Worm (Caenorhabditis elegans) whole organism, young adult: ENCODE results near the gene pro-1.

Experiments
- B0019.2 ChIP-seq: fragments of 200-800 bp; sonication (Bioruptor generic); conservative IDR thresholded peaks from 2 replicates; pipeline ENCODE4 v1.3.6; 2022; ENCODE audit warnings: missing genetic modification reagents, missing genetic modification characterization, missing compliant biosample characterization
- B0035.1 ChIP-seq: sonication (generic microtip); optimal IDR thresholded peaks from 2 replicates; lab custom pipeline; 2016; ENCODE audit warnings: missing genetic modification characterization, mild to moderate bottlenecking, missing compliant biosample characterization, missing genotype, missing genetic modification reagents
- D2030.7 ChIP-seq: fragments of 200-800 bp; sonication (Bioruptor generic); IDR thresholded peaks from 2 replicates; pipeline ENCODE4 v1.3.6; 2022; ENCODE audit warnings: missing genetic modification reagents, missing genetic modification characterization, missing compliant biosample characterization
- F10E7.11 ChIP-seq: sonication (generic microtip); optimal IDR thresholded peaks from 2 replicates; lab custom pipeline; 2017; ENCODE audit warnings: mild to moderate bottlenecking, missing genetic modification characterization, moderate library complexity, missing compliant biosample characterization
- F33H1.4 ChIP-seq: fragments of 200-800 bp; sonication (Bioruptor generic); IDR thresholded peaks from 2 replicates; pipeline ENCODE4 v1.3.6; 2022; ENCODE audit warnings: missing genetic modification reagents, missing genetic modification characterization, missing compliant biosample characterization
- F49E8.2 ChIP-seq: sonication (generic microtip); optimal IDR thresholded peaks from 3 replicates; lab custom pipeline; 2017; ENCODE audit warnings: missing genetic modification characterization, mild to moderate bottlenecking, missing compliant biosample characterization, antibody characterized with exemption, moderate library complexity; ENCODE audit not compliant: insufficient read depth
- F57C9.4 ChIP-seq: sonication (generic microtip); optimal IDR thresholded peaks from 2 replicates; lab custom pipeline; 2017; ENCODE audit warnings: mild to moderate bottlenecking, missing genetic modification characterization, missing compliant biosample characterization
- K11D2.4 ChIP-seq: fragments of 200-800 bp; sonication (Bioruptor generic); IDR thresholded peaks from 2 replicates; pipeline ENCODE4 v1.3.6; 2022; ENCODE audit warnings: missing genetic modification reagents, missing genetic modification characterization, missing compliant biosample characterization
- Y56A3A.18 ChIP-seq: fragments of 200-800 bp; sonication (Bioruptor generic); IDR thresholded peaks from 2 replicates; pipeline ENCODE4 v1.3.6; 2022; ENCODE audit warnings: missing genetic modification reagents, missing genetic modification characterization, missing compliant biosample characterization
- Y79H2A.3 ChIP-seq: fragments of 200-800 bp; sonication (Bioruptor generic); conservative IDR thresholded peaks from 2 replicates; pipeline ENCODE4 v1.3.6; 2022; ENCODE audit warnings: missing genetic modification reagents, missing genetic modification characterization, missing compliant biosample characterization
- athp-1 ChIP-seq: sonication (generic microtip); optimal IDR thresholded peaks from 2 replicates; lab custom pipeline; 2017; ENCODE audit warnings: mild to moderate bottlenecking, missing genetic modification characterization, missing compliant biosample characterization
- attf-3 ChIP-seq: fragments of 200-800 bp; sonication (Bioruptor generic); conservative IDR thresholded peaks from 2 replicates; pipeline ENCODE4 v1.3.6; 2022; ENCODE audit warnings: missing genetic modification reagents, missing genetic modification characterization, missing compliant biosample characterization
- attf-5 ChIP-seq: fragments of 200-800 bp; sonication (Bioruptor generic); optimal IDR thresholded peaks from 2 replicates; lab custom pipeline; 2018; ENCODE audit warnings: mild to moderate bottlenecking, missing genetic modification characterization, missing compliant biosample characterization
- bed-2 ChIP-seq: fragments of 200-800 bp; sonication (Bioruptor generic); IDR thresholded peaks from 2 replicates; pipeline ENCODE4 v1.3.6; 2022; ENCODE audit warnings: missing genetic modification reagents, missing genetic modification characterization, missing compliant biosample characterization
- cebp-2 ChIP-seq: fragments of 200-800 bp; sonication (Bioruptor generic); IDR thresholded peaks from 2 replicates; pipeline ENCODE4 v1.3.6; 2022; ENCODE audit warnings: missing genetic modification characterization, missing compliant biosample characterization
- ceh-27 ChIP-seq: fragments of 200-800 bp; sonication (Bioruptor generic); optimal IDR thresholded peaks from 2 replicates; lab custom pipeline; 2018; ENCODE audit warnings: mild to moderate bottlenecking, missing genetic modification characterization, moderate library complexity, missing compliant biosample characterization
- ceh-58 ChIP-seq: fragments of 200-800 bp; sonication (Bioruptor generic); IDR thresholded peaks from 2 replicates; pipeline ENCODE4 v1.3.6; 2022; ENCODE audit warnings: missing genetic modification characterization, missing compliant biosample characterization
- chd-7 ChIP-seq: sonication (generic microtip); optimal IDR thresholded peaks from 2 replicates; lab custom pipeline; 2016; ENCODE audit warnings: mild to moderate bottlenecking, missing genetic modification characterization, moderate library complexity, missing compliant biosample characterization
- dpff-1 ChIP-seq: sonication (generic microtip); optimal IDR thresholded peaks from 2 replicates; lab custom pipeline; 2017; ENCODE audit warnings: mild to moderate bottlenecking, missing genetic modification characterization, missing compliant biosample characterization
- dpl-1 ChIP-seq: fragments of 150-350 bp; optimal IDR thresholded peaks from 2 replicates; lab custom pipeline; 2014; ENCODE audit warnings: missing biosample characterization, missing genetic modification reagents, missing genetic modification characterization
- egrh-3 ChIP-seq: fragments of 200-800 bp; sonication (Bioruptor generic); IDR thresholded peaks from 2 replicates; pipeline ENCODE4 v1.3.6; 2022; ENCODE audit warnings: missing genetic modification reagents, missing genetic modification characterization, missing compliant biosample characterization
- ekl-4 ChIP-seq: fragments of 200-800 bp; sonication (Bioruptor generic); IDR thresholded peaks from 2 replicates; pipeline ENCODE4 v1.3.6; 2022; ENCODE audit warnings: missing genetic modification reagents, missing genetic modification characterization, missing compliant biosample characterization
- fkh-3 ChIP-seq: sonication (generic microtip); optimal IDR thresholded peaks from 2 replicates; lab custom pipeline; 2016; ENCODE audit warnings: mild to moderate bottlenecking, missing genetic modification characterization, missing compliant biosample characterization
- him-1 ChIP-seq: sonication (generic microtip); optimal IDR thresholded peaks from 2 replicates; lab custom pipeline; 2016; ENCODE audit warnings: missing genotype, missing genetic modification reagents, missing genetic modification characterization, missing compliant biosample characterization
- lag-1 ChIP-seq: fragments of 200-800 bp; sonication (Bioruptor generic); IDR thresholded peaks from 2 replicates; pipeline ENCODE4 v1.3.6; 2022; ENCODE audit warnings: missing genetic modification reagents, missing genetic modification characterization, missing compliant biosample characterization
- lin-40 ChIP-seq: sonication (generic microtip); optimal IDR thresholded peaks from 2 replicates; lab custom pipeline; 2016; ENCODE audit warnings: missing genetic modification characterization, mild to moderate bottlenecking, missing compliant biosample characterization, missing genotype, missing genetic modification reagents
- lin-54 ChIP-seq: fragments of 200-800 bp; sonication (Bioruptor generic); optimal IDR thresholded peaks from 2 replicates; lab custom pipeline; 2018; ENCODE audit warnings: mild to moderate bottlenecking, missing genetic modification characterization, missing compliant biosample characterization
- madf-10 ChIP-seq: sonication (generic microtip); optimal IDR thresholded peaks from 2 replicates; lab custom pipeline; 2016; ENCODE audit warnings: mild to moderate bottlenecking, missing genetic modification characterization, missing compliant biosample characterization
- madf-6 ChIP-seq: fragments of 200-800 bp; sonication (Bioruptor generic); IDR thresholded peaks from 2 replicates; pipeline ENCODE4 v1.3.6; 2022; ENCODE audit warnings: missing genetic modification reagents, missing genetic modification characterization, missing compliant biosample characterization
- madf-8 ChIP-seq: fragments of 200-800 bp; sonication (Bioruptor generic); conservative IDR thresholded peaks from 2 replicates; pipeline ENCODE4 v1.3.6; 2022; ENCODE audit warnings: missing genetic modification reagents, missing genetic modification characterization, missing compliant biosample characterization
- nhr-120 ChIP-seq: fragments of 200-800 bp; sonication (Bioruptor generic); IDR thresholded peaks from 2 replicates; pipeline ENCODE4 v1.3.6; 2022; ENCODE audit warnings: missing genetic modification characterization, missing compliant biosample characterization
- nhr-27 ChIP-seq: fragments of 200-800 bp; sonication (Bioruptor generic); optimal IDR thresholded peaks from 2 replicates; lab custom pipeline; 2018; ENCODE audit warnings: mild to moderate bottlenecking, missing genetic modification characterization, moderate library complexity, missing compliant biosample characterization
- nhr-90 ChIP-seq: sonication (generic microtip); optimal IDR thresholded peaks from 2 replicates; lab custom pipeline; 2016; ENCODE audit warnings: missing genotype, mild to moderate bottlenecking, missing genetic modification characterization, missing compliant biosample characterization
- pbrm-1 ChIP-seq: fragments of 200-800 bp; sonication (Bioruptor generic); IDR thresholded peaks from 2 replicates; pipeline ENCODE4 v1.3.6; 2022; ENCODE audit warnings: missing genetic modification reagents, missing genetic modification characterization, missing compliant biosample characterization
- rec-8 ChIP-seq, 2 experiments: sonication (generic microtip); optimal IDR thresholded peaks; 2 replicates each; lab custom pipeline; 2016; ENCODE audit warnings: mild to moderate bottlenecking in 2 of 2, missing genetic modification characterization in 2 of 2, missing genetic modification reagents in 2 of 2, missing genotype in 2 of 2, missing biosample characterization in 1 of 2, missing compliant biosample characterization in 1 of 2, moderate library complexity in 1 of 2
- sea-2 ChIP-seq: fragments of 200-800 bp; sonication (Bioruptor generic); IDR thresholded peaks from 2 replicates; pipeline ENCODE4 v1.3.6; 2022; ENCODE audit warnings: missing genetic modification characterization, missing compliant biosample characterization
- snpc-1.1 ChIP-seq: sonication (generic microtip); optimal IDR thresholded peaks from 2 replicates; lab custom pipeline; 2017; ENCODE audit warnings: missing genetic modification characterization, mild to moderate bottlenecking, missing compliant biosample characterization, antibody characterized with exemption, moderate library complexity, missing genotype, missing genetic modification reagents; ENCODE audit not compliant: insufficient read depth
- sptf-2 ChIP-seq: fragments of 200-800 bp; sonication (Bioruptor generic); optimal IDR thresholded peaks from 2 replicates; lab custom pipeline; 2018; ENCODE audit warnings: mild to moderate bottlenecking, missing genetic modification characterization, missing compliant biosample characterization
- tbp1 ChIP-seq: fragments of 200-800 bp; sonication (Bioruptor generic); optimal IDR thresholded peaks from 2 replicates; lab custom pipeline; 2018; ENCODE audit warnings: mild to moderate bottlenecking, missing genetic modification characterization, missing compliant biosample characterization
- tbx-9 ChIP-seq: sonication (generic microtip); optimal IDR thresholded peaks from 2 replicates; lab custom pipeline; 2016; ENCODE audit warnings: borderline replicate concordance, missing genetic modification characterization, inconsistent platforms, missing compliant biosample characterization
- unc-130 ChIP-seq: sonication (generic microtip); optimal IDR thresholded peaks from 2 replicates; lab custom pipeline; 2016; ENCODE audit warnings: missing genetic modification reagents, missing genetic modification characterization, missing compliant biosample characterization
- unc-62 ChIP-seq: fragments of 150-350 bp; optimal IDR thresholded peaks from 2 replicates; lab custom pipeline; 2014; ENCODE audit warnings: missing biosample characterization, missing genetic modification reagents, missing genetic modification characterization
- zfh-2 ChIP-seq: fragments of 200-800 bp; sonication (Bioruptor generic); conservative IDR thresholded peaks from 2 replicates; pipeline ENCODE4 v1.3.6; 2022; ENCODE audit warnings: missing genetic modification reagents, missing genetic modification characterization, missing compliant biosample characterization
- zim-3 ChIP-seq: sonication (generic microtip); optimal IDR thresholded peaks from 2 replicates; lab custom pipeline; 2017; ENCODE audit warnings: mild to moderate bottlenecking, missing genetic modification characterization, moderate library complexity, missing compliant biosample characterization
- ztf-26 ChIP-seq: sonication (generic microtip); optimal IDR thresholded peaks from 2 replicates; lab custom pipeline; 2017; ENCODE audit warnings: missing genetic modification characterization, missing compliant biosample characterization
- ztf-28 ChIP-seq: fragments of 200-800 bp; sonication (Bioruptor generic); IDR thresholded peaks from 2 replicates; pipeline ENCODE4 v1.3.6; 2022; ENCODE audit warnings: missing genetic modification reagents, missing genetic modification characterization, missing compliant biosample characterization
- ztf-3 ChIP-seq: fragments of 200-800 bp; sonication (Bioruptor generic); optimal IDR thresholded peaks from 2 replicates; lab custom pipeline; 2018; ENCODE audit warnings: mild to moderate bottlenecking, missing genetic modification characterization, missing compliant biosample characterization

The pro-1 gene

DNA sequence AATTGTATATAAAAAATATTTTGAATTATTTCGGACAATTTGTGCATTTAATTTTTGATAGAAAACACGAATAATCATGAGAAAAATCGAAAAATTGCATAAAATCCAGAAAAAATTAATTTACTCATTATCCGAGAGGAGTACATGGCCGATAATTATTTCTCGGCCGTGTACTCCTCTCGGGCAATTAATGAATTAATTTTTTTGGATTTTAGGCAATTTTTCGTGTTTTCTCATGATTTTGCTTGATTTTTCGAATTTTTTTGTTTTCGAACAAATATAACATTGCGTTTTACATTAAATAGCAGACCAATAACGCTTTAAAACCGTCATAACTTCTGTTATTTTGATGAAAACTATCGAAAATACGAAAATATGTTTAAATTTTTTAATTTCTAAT lies 3.8 kb downstream of the pro-1 start (continued):
- TF ChIP-seq ztf-26 (tag; lab: Kevin White, UChicago) (no peak), ceh-27 (peak; percentile 6), unc-62 (GFP tag; lab: Kevin White, UChicago) (no peak), him-1 (tag; lab: Kevin White, UChicago) (no peak), B0019.2 (GFP tag; lab: Robert Waterston, UW) (no peak), madf-6 (peak; percentile 41; the same call in 1 of the 2 replicates), tbp1 (GFP tag; lab: Kevin White, UChicago) (peak; percentile 32), F33H1.4 (GFP tag; lab: Robert Waterston, UW) (peak; percentile 40), ztf-3 (no peak), ztf-28 (GFP tag; lab: Robert Waterston, UW) (0 out of 2 replicates have a peak, but pooled peaks have one; percentile 46), F49E8.2 (peak; percentile 39), dpl-1 (GFP tag; lab: Kevin White, UChicago) (no peak), snpc-1.1 (tag; lab: Kevin White, UChicago) (no peak), zim-3 (tag; lab: Kevin White, UChicago) (no peak), rec-8 (tag; optimal IDR thresholded peaks at IDR 0.05; lab: Kevin White, UChicago) (peak; percentile 19 to 45), tbx-9 (tag; lab: Kevin White, UChicago) (no peak), Y79H2A.3 (GFP tag; lab: Robert Waterston, UW) (0 out of 2 replicates have a peak, but pooled peaks have one; percentile 53), fkh-3 (tag; lab: Kevin White, UChicago) (no peak), D2030.7 (GFP tag; lab: Robert Waterston, UW) (peak; percentile 45), dpff-1 (tag; lab: Kevin White, UChicago) (no peak), F10E7.11 (tag; lab: Kevin White, UChicago) (no peak), zfh-2 (GFP tag; lab: Robert Waterston, UW) (no peak), chd-7 (tag; lab: Kevin White, UChicago) (no peak), madf-8 (GFP tag; lab: Robert Waterston, UW) (peak; percentile 29; the same call in 1 of the 2 replicates), unc-130 (GFP tag; lab: Kevin White, UChicago) (peak; percentile 80), athp-1 (peak; percentile 31), nhr-90 (no peak), nhr-27 (no peak), attf-3 (GFP tag; lab: Robert Waterston, UW) (0 out of 2 replicates have a peak, but pooled peaks have one; percentile 11), attf-5 (GFP tag; lab: Kevin White, UChicago) (no peak), ceh-58 (no peak), K11D2.4 (0 out of 2 replicates have a peak, but pooled peaks have one; percentile 39), nhr-120 (GFP tag; lab: Robert Waterston, UW) (no peak), F57C9.4 (no peak), bed-2 (GFP tag; lab: Robert Waterston, UW) (peak; percentile 69; the same call in 1 of the 2 replicates), lag-1 (GFP tag; lab: Robert Waterston, UW) (no peak), lin-40 (peak; percentile 31), lin-54 (GFP tag; lab: Kevin White, UChicago) (peak; percentile 35), pbrm-1 (peak; percentile 38; the same call in 1 of the 2 replicates), madf-10 (no peak), sptf-2 (GFP tag; lab: Kevin White, UChicago) (no peak), Y56A3A.18 (GFP tag; lab: Robert Waterston, UW) (no peak), ekl-4 (GFP tag; lab: Robert Waterston, UW) (no peak), egrh-3 (GFP tag; lab: Robert Waterston, UW) (no peak), cebp-2 (no peak), sea-2 (GFP tag; lab: Robert Waterston, UW) (0 out of 2 replicates have a peak, but pooled peaks have one; percentile 40), B0035.1 (tag; lab: Kevin White, UChicago) (no peak)
- TF ChIP-seq, all 124 proteins: peak for 25
